Fruit fly (Drosophila melanogaster) whole organism, embryonic: ENCODE results near the gene CG10194.

Source experiments
- ATbp ChIP-seq: fragments of 200-800 bp; sonication (Bioruptor generic); optimal IDR thresholded peaks from 2 replicates; lab custom pipeline; 2017; ENCODE audit warnings: missing biosample characterization, mild to moderate bottlenecking, missing genetic modification characterization, missing genetic modification reagents
- Atf-2 ChIP-seq: fragments of 200-800 bp; sonication (Bioruptor generic); optimal IDR thresholded peaks from 2 replicates; lab custom pipeline; 2016; ENCODE audit warnings: missing biosample characterization, missing genetic modification characterization
- B-H2 ChIP-seq: fragments of 200-800 bp; sonication (Bioruptor generic); optimal IDR thresholded peaks from 2 replicates; lab custom pipeline; 2018; ENCODE audit warnings: missing biosample characterization, mild to moderate bottlenecking, missing genetic modification characterization
- CG10543 ChIP-seq: fragments of 200-800 bp; sonication (Bioruptor generic); optimal IDR thresholded peaks from 3 replicates; lab custom pipeline; 2017; ENCODE audit warnings: missing biosample characterization, mild to moderate bottlenecking, missing genetic modification characterization, moderate library complexity
- CG11504 ChIP-seq: fragments of 200-800 bp; sonication (Bioruptor generic); optimal IDR thresholded peaks from 3 replicates; lab custom pipeline; 2019; ENCODE audit warnings: missing biosample characterization, mild to moderate bottlenecking, missing genetic modification characterization, moderate library complexity
- CG11696 ChIP-seq: fragments of 200-800 bp; sonication (Bioruptor generic); IDR thresholded peaks from 2 replicates; pipeline ENCODE4 v1.3.6; 2022; ENCODE audit warnings: missing biosample characterization, missing genetic modification characterization
- CG13775 ChIP-seq: fragments of 200-800 bp; sonication (Bioruptor generic); optimal IDR thresholded peaks from 3 replicates; lab custom pipeline; 2017; ENCODE audit warnings: missing biosample characterization, mild to moderate bottlenecking, missing genetic modification characterization
- CG14441 ChIP-seq: fragments of 200-800 bp; sonication (Bioruptor generic); IDR thresholded peaks from 2 replicates; pipeline ENCODE4 v1.3.6; 2022; ENCODE audit warnings: missing biosample characterization, missing genetic modification characterization
- CG14710 ChIP-seq: fragments of 200-800 bp; sonication (Bioruptor generic); optimal IDR thresholded peaks from 3 replicates; lab custom pipeline; 2019; ENCODE audit warnings: missing biosample characterization, mild to moderate bottlenecking, missing genetic modification characterization, moderate library complexity
- CG15073 ChIP-seq: fragments of 200-800 bp; sonication (Bioruptor generic); optimal IDR thresholded peaks from 2 replicates; lab custom pipeline; 2016; ENCODE audit warnings: missing biosample characterization, missing genetic modification characterization
- CG16813 ChIP-seq: fragments of 200-800 bp; sonication (Bioruptor generic); IDR thresholded peaks from 3 replicates; pipeline ENCODE4 v1.3.6; 2022; ENCODE audit warnings: missing biosample characterization, missing genetic modification characterization; ENCODE audit not compliant: partially characterized antibody
- CG17186 ChIP-seq: fragments of 200-800 bp; sonication (Bioruptor generic); optimal IDR thresholded peaks from 3 replicates; lab custom pipeline; 2017; ENCODE audit warnings: missing biosample characterization, missing genetic modification reagents, missing genetic modification characterization
- CG18262 ChIP-seq: fragments of 200-800 bp; optimal IDR thresholded peaks from 3 replicates; lab custom pipeline; 2019; ENCODE audit warnings: missing biosample characterization, mild to moderate bottlenecking, missing genetic modification characterization, moderate library complexity
- CG2199 ChIP-seq: fragments of 200-800 bp; sonication (Bioruptor generic); IDR thresholded peaks from 3 replicates; pipeline ENCODE4 v1.3.6; 2022; ENCODE audit warnings: missing biosample characterization, missing genetic modification characterization
- CG2678 ChIP-seq: fragments of 200-800 bp; sonication (Bioruptor generic); optimal IDR thresholded peaks from 3 replicates; lab custom pipeline; 2019; ENCODE audit warnings: missing biosample characterization, mild to moderate bottlenecking, missing genetic modification characterization, moderate library complexity
- CG30403 ChIP-seq: fragments of 200-800 bp; sonication (Bioruptor generic); optimal IDR thresholded peaks from 3 replicates; lab custom pipeline; 2016; ENCODE audit warnings: missing biosample characterization, missing genetic modification characterization
- CG3281 ChIP-seq: fragments of 200-800 bp; sonication (Bioruptor generic); optimal IDR thresholded peaks from 3 replicates; lab custom pipeline; 2017; ENCODE audit warnings: missing biosample characterization, mild to moderate bottlenecking, missing genetic modification characterization
- CG6791 ChIP-seq: fragments of 200-800 bp; sonication (Bioruptor generic); IDR thresholded peaks from 3 replicates; pipeline ENCODE4 v1.3.6; 2022; ENCODE audit warnings: missing biosample characterization, missing genetic modification characterization; ENCODE audit not compliant: partially characterized antibody
- CG7556 ChIP-seq: fragments of 200-800 bp; sonication (Bioruptor generic); optimal IDR thresholded peaks from 2 replicates; lab custom pipeline; 2017; ENCODE audit warnings: missing biosample characterization, mild to moderate bottlenecking, missing genetic modification characterization
- CG8089 ChIP-seq: fragments of 200-800 bp; sonication (Bioruptor generic); optimal IDR thresholded peaks from 3 replicates; lab custom pipeline; 2016; ENCODE audit warnings: missing biosample characterization, missing genetic modification characterization
- CG8281 ChIP-seq: fragments of 200-800 bp; sonication (Bioruptor generic); optimal IDR thresholded peaks from 2 replicates; lab custom pipeline; 2018; ENCODE audit warnings: missing biosample characterization, mild to moderate bottlenecking, missing genetic modification characterization, moderate library complexity
- CG8924 ChIP-seq: fragments of 200-800 bp; optimal IDR thresholded peaks from 3 replicates; lab custom pipeline; 2019; ENCODE audit warnings: missing biosample characterization, mild to moderate bottlenecking, missing genetic modification characterization, moderate library complexity
- CG9797 ChIP-seq: fragments of 200-800 bp; sonication (Bioruptor generic); optimal IDR thresholded peaks from 3 replicates; lab custom pipeline; 2018; ENCODE audit warnings: missing biosample characterization, mild to moderate bottlenecking, missing genetic modification characterization
- Deaf1 ChIP-seq: fragments of 200-800 bp; optimal IDR thresholded peaks from 3 replicates; lab custom pipeline; 2019; ENCODE audit warnings: missing biosample characterization, mild to moderate bottlenecking, missing genetic modification characterization, moderate library complexity
- Dll ChIP-seq: fragments of 200-800 bp; sonication (Bioruptor generic); IDR thresholded peaks from 4 replicates; pipeline ENCODE4 v1.3.6; 2022; ENCODE audit warnings: missing biosample characterization, missing genetic modification characterization; ENCODE audit not compliant: partially characterized antibody
- Dp ChIP-seq: fragments of 200-800 bp; sonication (Bioruptor generic); optimal IDR thresholded peaks from 2 replicates; lab custom pipeline; 2018; ENCODE audit warnings: missing biosample characterization, mild to moderate bottlenecking, missing genetic modification characterization, moderate library complexity
- E2f2 ChIP-seq: fragments of 200-800 bp; sonication (Bioruptor generic); IDR thresholded peaks from 2 replicates; pipeline ENCODE4 v1.3.6; 2022; ENCODE audit warnings: missing biosample characterization, missing genetic modification characterization
- Eip74EF ChIP-seq, 2 experiments: fragments of 200-800 bp in 1 of 2; fragments of >200 bp in 1 of 2; sonication (Bioruptor generic) in 1 of 2; optimal IDR thresholded peaks; 2 replicates each; lab custom pipeline; 2017 to 2019; ENCODE audit warnings: missing biosample characterization in 2 of 2, missing genetic modification characterization in 2 of 2, mild to moderate bottlenecking in 1 of 2, moderate library complexity in 1 of 2
- Lhr ChIP-seq: fragments of 200-800 bp; sonication (Bioruptor generic); optimal IDR thresholded peaks from 3 replicates; lab custom pipeline; 2017; ENCODE audit warnings: mild to moderate bottlenecking, missing biosample characterization, missing genetic modification reagents, missing genetic modification characterization
- Nf-YA ChIP-seq: fragments of 200-800 bp; sonication (Bioruptor generic); IDR thresholded peaks from 2 replicates; pipeline ENCODE4 v1.3.6; 2022; ENCODE audit warnings: missing biosample characterization, missing genetic modification characterization
- Nf-YB ChIP-seq: fragments of 200-800 bp; sonication (Bioruptor generic); optimal IDR thresholded peaks from 3 replicates; lab custom pipeline; 2019; ENCODE audit warnings: missing biosample characterization, mild to moderate bottlenecking, missing genetic modification characterization, moderate library complexity
- Oaz ChIP-seq: fragments of 200-800 bp; sonication (Bioruptor generic); IDR thresholded peaks from 2 replicates; pipeline ENCODE4 v1.3.6; 2022; ENCODE audit warnings: missing biosample characterization, missing genetic modification characterization
- Sox100B ChIP-seq: fragments of 200-800 bp; sonication (Bioruptor generic); optimal IDR thresholded peaks from 3 replicates; lab custom pipeline; 2018; ENCODE audit warnings: missing biosample characterization, mild to moderate bottlenecking, missing genetic modification characterization
- TFAM ChIP-seq: fragments of 200-800 bp; sonication (Bioruptor generic); optimal IDR thresholded peaks from 2 replicates; lab custom pipeline; 2017; ENCODE audit warnings: missing biosample characterization, missing genetic modification characterization, inconsistent platforms
- croc ChIP-seq: fragments of 200-800 bp; sonication (Bioruptor generic); conservative IDR thresholded peaks from 3 replicates; pipeline ENCODE4 v1.3.6; 2022; ENCODE audit warnings: missing biosample characterization, missing genetic modification characterization
- crp ChIP-seq, 2 experiments: fragments of 200-800 bp; sonication (Bioruptor generic); optimal IDR thresholded peaks; 2 replicates in 1 of 2; 3 replicates in 1 of 2; lab custom pipeline; 2017; ENCODE audit warnings: missing biosample characterization in 2 of 2, missing genetic modification characterization in 2 of 2, mild to moderate bottlenecking in 1 of 2, moderate library complexity in 1 of 2
- da ChIP-seq: fragments of 200-800 bp; sonication (Bioruptor generic); optimal IDR thresholded peaks from 2 replicates; lab custom pipeline; 2016; ENCODE audit warnings: missing biosample characterization, missing genetic modification characterization
- ftz-f1 ChIP-seq: fragments of 200-800 bp; sonication (Bioruptor generic); optimal IDR thresholded peaks from 2 replicates; lab custom pipeline; 2016; ENCODE audit warnings: missing biosample characterization, missing genetic modification characterization
- gfzf ChIP-seq: fragments of 200-800 bp; sonication (Bioruptor generic); optimal IDR thresholded peaks from 2 replicates; lab custom pipeline; 2016; ENCODE audit warnings: missing biosample characterization, mild to moderate bottlenecking, missing genetic modification characterization, moderate library complexity
- lbe ChIP-seq: fragments of 200-800 bp; sonication (Bioruptor generic); optimal IDR thresholded peaks from 2 replicates; lab custom pipeline; 2016; ENCODE audit warnings: missing biosample characterization, mild to moderate bottlenecking, missing genetic modification characterization
- nmo ChIP-seq: fragments of 200-800 bp; sonication (Bioruptor generic); optimal IDR thresholded peaks from 2 replicates; lab custom pipeline; 2018; ENCODE audit warnings: missing biosample characterization, mild to moderate bottlenecking, missing genetic modification characterization, moderate library complexity
- oc ChIP-seq: fragments of 200-800 bp; sonication (Bioruptor generic); optimal IDR thresholded peaks from 2 replicates; lab custom pipeline; 2018; ENCODE audit warnings: missing biosample characterization, mild to moderate bottlenecking, missing genetic modification characterization, moderate library complexity
- org-1 ChIP-seq: fragments of 200-800 bp; sonication (Bioruptor generic); optimal IDR thresholded peaks from 2 replicates; lab custom pipeline; 2017; ENCODE audit warnings: missing biosample characterization, missing genetic modification characterization
- sd ChIP-seq: fragments of 200-800 bp; sonication (Bioruptor generic); optimal IDR thresholded peaks from 3 replicates; lab custom pipeline; 2018; ENCODE audit warnings: missing biosample characterization, mild to moderate bottlenecking, missing genetic modification characterization, moderate library complexity
- sna ChIP-seq: fragments of 200-800 bp; sonication (Bioruptor generic); IDR thresholded peaks from 2 replicates; pipeline ENCODE4 v1.3.6; 2022; ENCODE audit warnings: missing biosample characterization, missing genetic modification characterization; ENCODE audit not compliant: partially characterized antibody
- stwl ChIP-seq: fragments of 200-800 bp; sonication (Bioruptor generic); optimal IDR thresholded peaks from 3 replicates; lab custom pipeline; 2018; ENCODE audit warnings: missing biosample characterization, mild to moderate bottlenecking, missing genetic modification characterization, moderate library complexity
- sug ChIP-seq: fragments of 200-800 bp; optimal IDR thresholded peaks from 2 replicates; lab custom pipeline; 2019; ENCODE audit warnings: missing biosample characterization, mild to moderate bottlenecking, missing genetic modification characterization, moderate library complexity
- tup ChIP-seq: fragments of 200-800 bp; sonication (Bioruptor generic); optimal IDR thresholded peaks from 2 replicates; lab custom pipeline; 2016; ENCODE audit warnings: missing biosample characterization, mild to moderate bottlenecking, missing genetic modification characterization, moderate library complexity
- vvl ChIP-seq: fragments of 200-800 bp; sonication (Bioruptor generic); IDR thresholded peaks from 2 replicates; pipeline ENCODE4 v1.3.6; 2022; ENCODE audit warnings: missing biosample characterization, missing genetic modification characterization
- zen ChIP-seq: fragments of 200-800 bp; sonication (Bioruptor generic); optimal IDR thresholded peaks from 3 replicates; lab custom pipeline; 2018; ENCODE audit warnings: missing biosample characterization, mild to moderate bottlenecking, missing genetic modification characterization, moderate library complexity

CG10194 gene

DNA sequence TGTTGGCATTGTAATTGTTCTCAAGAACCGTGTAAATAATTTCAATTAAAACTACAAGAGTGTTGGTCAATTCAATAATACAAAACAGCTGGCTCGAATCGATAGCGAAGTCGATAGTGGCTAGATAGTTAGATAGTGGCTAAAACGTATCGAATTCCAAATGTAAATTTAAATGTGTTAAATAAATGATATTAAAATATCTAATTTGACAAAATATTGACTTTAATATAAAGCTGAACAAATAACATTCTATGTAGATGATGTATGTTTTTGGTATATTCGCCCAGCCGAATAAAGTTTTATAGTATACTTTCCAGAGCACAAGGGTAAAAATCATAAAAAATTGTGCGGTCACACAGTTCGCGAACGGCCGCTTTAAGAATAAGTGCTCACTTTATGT lies 36.4 kb upstream of the CG10194 start, which contains the start of the genes Dpm1 and CG10137 (continued):
- TF ChIP-seq CG8924 (tag; lab: Kevin White, UChicago), result peak; percentile 20
- peak; percentile 62 for TF ChIP-seq E2f2 (GFP tag; lab: Robert Waterston, UW)
- no peak for TF ChIP-seq CG11696 (GFP tag; lab: Robert Waterston, UW)
- TF ChIP-seq CG10543 (GFP tag; lab: Kevin White, UChicago), result no peak
- TF ChIP-seq Eip74EF (GFP tag; optimal IDR thresholded peaks at IDR 0.05; lab: Kevin White, UChicago), result no peak
- peak; percentile 82 to 94 for TF ChIP-seq crp (GFP tag; optimal IDR thresholded peaks at IDR 0.05; lab: Kevin White, UChicago)
- TF ChIP-seq CG11504 (tag; lab: Kevin White, UChicago), result no peak
- no peak for TF ChIP-seq CG7556 (GFP tag; lab: Kevin White, UChicago)
- no peak for TF ChIP-seq tup
- TF ChIP-seq CG16813 (GFP tag; lab: Robert Waterston, UW), result peak; percentile 52; the same call in 2 of the 3 replicates
- peak; percentile 55 for TF ChIP-seq Dp (GFP tag; lab: Kevin White, UChicago)
- TF ChIP-seq Lhr (GFP tag; lab: Kevin White, UChicago), result peak; percentile 70
- TF ChIP-seq org-1 (GFP tag; lab: Kevin White, UChicago), result no peak
- no peak for TF ChIP-seq CG2199 (GFP tag; lab: Robert Waterston, UW)
- TF ChIP-seq CG3281, result no peak
- TF ChIP-seq CG14441 (GFP tag; lab: Robert Waterston, UW), result no peak
- TF ChIP-seq ftz-f1 (GFP tag; lab: Kevin White, UChicago), result no peak
- no peak for TF ChIP-seq oc (tag; lab: Kevin White, UChicago)
- peak; percentile 49; the same call in 1 of the 2 replicates for TF ChIP-seq sna (GFP tag; lab: Robert Waterston, UW)
- no peak for TF ChIP-seq B-H2 (GFP tag; lab: Kevin White, UChicago)
- TF ChIP-seq Deaf1 (tag; lab: Kevin White, UChicago), result peak; percentile 10
- TF ChIP-seq Dll (GFP tag; lab: Robert Waterston, UW), result peak; percentile 85
- no peak for TF ChIP-seq Nf-YA (GFP tag; lab: Robert Waterston, UW)
- no peak for TF ChIP-seq Nf-YB (GFP tag; lab: Kevin White, UChicago)
- TF ChIP-seq CG15073 (GFP tag; lab: Kevin White, UChicago), result no peak
- TF ChIP-seq vvl (GFP tag; lab: Robert Waterston, UW), result no peak
- peak; percentile 15 for TF ChIP-seq CG17186
- no peak for TF ChIP-seq CG13775 (GFP tag; lab: Kevin White, UChicago)
- TF ChIP-seq CG8089 (GFP tag; lab: Kevin White, UChicago), result no peak
- TF ChIP-seq zen (tag; lab: Kevin White, UChicago), result peak; percentile 51
- peak; percentile 93 for TF ChIP-seq stwl (tag; lab: Kevin White, UChicago)
- peak; percentile 64 for TF ChIP-seq CG6791 (GFP tag; lab: Robert Waterston, UW)
- TF ChIP-seq CG14710, result peak; percentile 49
- no peak for TF ChIP-seq croc (GFP tag; lab: Robert Waterston, UW)
- TF ChIP-seq CG18262 (tag; lab: Kevin White, UChicago), result peak; percentile 1
- peak; percentile 11 for TF ChIP-seq sd (tag; lab: Kevin White, UChicago)
- no peak for TF ChIP-seq Atf-2 (GFP tag; lab: Kevin White, UChicago)
- TF ChIP-seq Sox100B (GFP tag; lab: Kevin White, UChicago), result no peak
- TF ChIP-seq CG30403 (GFP tag; lab: Kevin White, UChicago), result peak; percentile 4
- TF ChIP-seq CG2678 (tag; lab: Kevin White, UChicago), result no peak
- TF ChIP-seq lbe, result peak; percentile 63
- TF ChIP-seq nmo (GFP tag; lab: Kevin White, UChicago), result peak; percentile 61
- TF ChIP-seq CG9797 (GFP tag; lab: Kevin White, UChicago), result peak; percentile 70
- TF ChIP-seq sug, result peak; percentile 5
- TF ChIP-seq Oaz (GFP tag; lab: Robert Waterston, UW), result no peak
- no peak for TF ChIP-seq CG8281 (tag; lab: Kevin White, UChicago)
- no peak for TF ChIP-seq da (GFP tag; lab: Kevin White, UChicago)
- TF ChIP-seq TFAM (GFP tag; lab: Kevin White, UChicago), result no peak
- TF ChIP-seq gfzf (GFP tag; lab: Kevin White, UChicago), result peak; percentile 76
- TF ChIP-seq ATbp (GFP tag; lab: Kevin White, UChicago), result no peak
